Worm (Caenorhabditis elegans) whole organism, L4/young adult: Measurements from ENCODE around the gene F55C9.15.

Experiments used
- W03F9.2 ChIP-seq: fragments of 150-350 bp; optimal IDR thresholded peaks from 2 replicates; lab custom pipeline; 2014; ENCODE audit warnings: missing biosample characterization, missing genetic modification characterization
- dao-5 ChIP-seq: sonication (generic microtip); optimal IDR thresholded peaks from 2 replicates; lab custom pipeline; 2016; ENCODE audit warnings: missing genotype, missing genetic modification characterization, moderate library complexity, missing compliant biosample characterization
- him-1 ChIP-seq: sonication (generic microtip); optimal IDR thresholded peaks from 2 replicates; lab custom pipeline; 2016; ENCODE audit warnings: missing genotype, missing genetic modification reagents, missing genetic modification characterization, missing compliant biosample characterization

DNA sequence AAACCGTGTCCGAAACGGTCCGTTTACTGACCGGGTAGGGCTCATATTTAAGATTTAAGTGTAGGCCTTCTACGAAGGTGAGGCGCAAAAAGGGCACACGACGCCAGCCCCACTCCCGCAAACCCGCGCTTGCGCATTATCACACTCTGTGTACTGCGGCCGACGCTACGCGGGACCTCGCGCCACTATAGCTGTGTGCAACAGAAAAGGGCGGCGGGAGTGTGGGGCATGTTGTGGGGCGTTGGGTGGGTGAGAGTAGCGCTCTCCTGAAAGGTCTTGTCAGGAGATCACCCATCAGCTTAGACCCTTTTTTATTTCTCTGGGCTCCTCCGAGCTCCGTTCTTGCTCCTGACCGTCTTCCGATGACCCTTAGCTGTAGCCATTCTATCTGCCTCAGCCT lies 1.3 kb upstream of the F55C9.15 start:
- no peak for TF ChIP-seq W03F9.2 (tag; lab: Kevin White, UChicago)
- TF ChIP-seq dao-5 (tag; lab: Kevin White, UChicago) = no peak
- no peak for TF ChIP-seq him-1 (tag; lab: Kevin White, UChicago)
